Worm (Caenorhabditis elegans) whole organism, young adult: ENCODE measurements around the gene str-44.

Experiments used
- ets-4 ChIP-seq: fragments of 200-800 bp; sonication (Bioruptor generic); optimal IDR thresholded peaks from 2 replicates; lab custom pipeline; 2018; ENCODE audit warnings: mild to moderate bottlenecking, missing genetic modification characterization, missing compliant biosample characterization
- lsy-27 ChIP-seq: sonication (generic microtip); optimal IDR thresholded peaks from 2 replicates; lab custom pipeline; 2017; ENCODE audit warnings: missing genetic modification characterization, mild to moderate bottlenecking, missing compliant biosample characterization, antibody characterized with exemption, missing genotype, borderline replicate concordance; ENCODE audit not compliant: insufficient read depth
- pha-4 ChIP-seq: fragments of 150-350 bp; sonication (generic microtip); optimal IDR thresholded peaks from 2 replicates; lab custom pipeline; 2014; ENCODE audit warnings: missing biosample characterization, missing genetic modification reagents, missing genetic modification characterization
- snpc-3.4 ChIP-seq: sonication (generic microtip); optimal IDR thresholded peaks from 2 replicates; lab custom pipeline; 2017; ENCODE audit warnings: missing genetic modification characterization, mild to moderate bottlenecking, missing compliant biosample characterization, antibody characterized with exemption, moderate library complexity, missing genotype, missing genetic modification reagents

DNA sequence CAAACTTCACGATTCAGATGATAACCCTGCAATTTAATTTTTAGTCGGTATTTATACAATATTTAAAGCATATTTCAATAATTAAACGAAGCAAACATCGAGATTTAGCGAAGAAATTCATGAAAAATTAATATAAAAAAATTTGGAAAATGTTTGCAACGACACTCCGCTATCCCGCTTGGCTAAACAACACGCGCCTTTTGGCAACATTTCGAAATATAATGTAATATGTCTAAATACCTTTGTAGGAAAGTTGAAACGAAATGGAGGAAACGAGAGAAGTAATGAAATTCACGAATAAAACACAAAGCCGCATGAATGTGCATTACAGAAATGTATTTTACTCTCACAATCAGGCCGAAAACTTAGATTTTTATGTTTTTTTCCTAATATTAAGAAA is 11.3 kb upstream of the str-44 start, which contains the start of gene rpc-1:
- no peak for TF ChIP-seq ets-4 (GFP tag; lab: Kevin White, UChicago)
- TF ChIP-seq pha-4 (tag; lab: Kevin White, UChicago) = no peak
- TF ChIP-seq snpc-3.4 (tag; lab: Kevin White, UChicago) = no peak
- no peak for TF ChIP-seq lsy-27
